Worm (Caenorhabditis elegans) whole organism, L4/young adult: Measurements from ENCODE around the gene arl-3.

Experiments used
- W03F9.2 ChIP-seq: fragments of 150-350 bp; optimal IDR thresholded peaks from 2 replicates; lab custom pipeline; 2014; ENCODE audit warnings: missing biosample characterization, missing genetic modification characterization
- dao-5 ChIP-seq: sonication (generic microtip); optimal IDR thresholded peaks from 2 replicates; lab custom pipeline; 2016; ENCODE audit warnings: missing genotype, missing genetic modification characterization, moderate library complexity, missing compliant biosample characterization
- him-1 ChIP-seq: sonication (generic microtip); optimal IDR thresholded peaks from 2 replicates; lab custom pipeline; 2016; ENCODE audit warnings: missing genotype, missing genetic modification reagents, missing genetic modification characterization, missing compliant biosample characterization

Gene arl-3

ce11 chrII:14636737-14637136 is 30.5 kb downstream of the arl-3 start, which contains the start of gene sre-13:
TSS of gene sre-13 (minus strand) at chrII:14636837.
- TF ChIP-seq W03F9.2 (tag; lab: Kevin White, UChicago), result no peak
- TF ChIP-seq him-1 (tag; lab: Kevin White, UChicago), result no peak
- TF ChIP-seq dao-5 (tag; lab: Kevin White, UChicago), result no peak

ce11 chrII:14643983-14644382 is 37.7 kb downstream of the arl-3 start, which contains the start of gene atgp-2:
TSS of gene atgp-2 (minus strand) at chrII:14644083.
- TF ChIP-seq him-1 (tag; lab: Kevin White, UChicago) (no peak), W03F9.2 (tag; lab: Kevin White, UChicago) (no peak), dao-5 (tag; lab: Kevin White, UChicago) (no peak)

ce11 chrII:14644465-14644864 is 38.2 kb downstream of the arl-3 start:
- TF ChIP-seq him-1 (tag; lab: Kevin White, UChicago) (no peak), dao-5 (tag; lab: Kevin White, UChicago) (no peak), W03F9.2 (tag; lab: Kevin White, UChicago) (no peak)

ce11 chrII:14645290-14645689 is 39.0 kb downstream of the arl-3 start:
- TF ChIP-seq W03F9.2 (tag; lab: Kevin White, UChicago), result no peak
- no peak for TF ChIP-seq him-1 (tag; lab: Kevin White, UChicago)
- no peak for TF ChIP-seq dao-5 (tag; lab: Kevin White, UChicago)

- TF ChIP-seq dao-5 (tag; lab: Kevin White, UChicago) (no peak), him-1 (tag; lab: Kevin White, UChicago) (no peak)
These were observed 41.3 kb downstream of the arl-3 start for ce11 chrII:14647550-14647949.
